Fruit fly (Drosophila melanogaster): Measurements from ENCODE around the gene Argl.

Argl gene

dm6 chr2L:8947989-8948388 lies 6.1 kb upstream of the Argl start:
- peak; percentile 8 for TF ChIP-seq kay (GFP tag; ENCODE audit: borderline replicate concordance)
- no peak for TF ChIP-seq Hr96 (GFP tag; optimal IDR thresholded peaks at IDR 0.05)
- no peak for TF ChIP-seq cnc (optimal IDR thresholded peaks at IDR 0.05)

dm6 chr2L:8946718-8947316 lies 4.9 kb upstream of the Argl start, which contains the start of gene CG46397:
CG46397 (plus strand) TSS chr2L:8947266.
- no peak for TF ChIP-seq CG14711 (tag; optimal IDR thresholded peaks at IDR 0.05)
- no peak for TF ChIP-seq bab1 (GFP tag; optimal IDR thresholded peaks at IDR 0.05)
- no peak for TF ChIP-seq CG5204 (GFP tag; optimal IDR thresholded peaks at IDR 0.05)
- no peak for TF ChIP-seq toe (GFP tag; optimal IDR thresholded peaks at IDR 0.05)
- no peak for TF ChIP-seq cnc (optimal IDR thresholded peaks at IDR 0.05)
- TF ChIP-seq Hr96 (GFP tag; optimal IDR thresholded peaks at IDR 0.05): no peak
- TF ChIP-seq CG7101 (tag; optimal IDR thresholded peaks at IDR 0.05): no peak
- TF ChIP-seq tj (GFP tag; optimal IDR thresholded peaks at IDR 0.05): no peak
- no peak for TF ChIP-seq CG11617 (GFP tag; optimal IDR thresholded peaks at IDR 0.05)
- TF ChIP-seq Crg-1 (GFP tag; optimal IDR thresholded peaks at IDR 0.05): no peak
- TF ChIP-seq CG1620 (GFP tag; optimal IDR thresholded peaks at IDR 0.05): no peak
- no peak for TF ChIP-seq CG33017 (tag; optimal IDR thresholded peaks at IDR 0.05)
- TF ChIP-seq CG7045 (GFP tag; optimal IDR thresholded peaks at IDR 0.05): no peak
- TF ChIP-seq ovo (GFP tag; optimal IDR thresholded peaks at IDR 0.05): no peak
- TF ChIP-seq cic (GFP tag; optimal IDR thresholded peaks at IDR 0.05): no peak

- no peak for TF ChIP-seq pad (GFP tag; optimal IDR thresholded peaks at IDR 0.05)
- no peak for TF ChIP-seq CG5204 (GFP tag; optimal IDR thresholded peaks at IDR 0.05)
- TF ChIP-seq CG11617 (GFP tag; optimal IDR thresholded peaks at IDR 0.05): no peak
- TF ChIP-seq tj (GFP tag; optimal IDR thresholded peaks at IDR 0.05): no peak
- TF ChIP-seq cic (GFP tag; optimal IDR thresholded peaks at IDR 0.05): peak; percentile 69
- peak; percentile 73 for TF ChIP-seq bab1 (GFP tag; optimal IDR thresholded peaks at IDR 0.05)
- TF ChIP-seq Mnt (GFP tag; optimal IDR thresholded peaks at IDR 0.05): peak; percentile 80
- TF ChIP-seq CG7045 (GFP tag; optimal IDR thresholded peaks at IDR 0.05): no peak
- no peak for TF ChIP-seq Crg-1 (GFP tag; optimal IDR thresholded peaks at IDR 0.05)
- peak; percentile 11 for TF ChIP-seq toe (GFP tag; optimal IDR thresholded peaks at IDR 0.05)
- no peak for TF ChIP-seq CG14711 (tag; optimal IDR thresholded peaks at IDR 0.05)
- no peak for TF ChIP-seq CG1620 (GFP tag; optimal IDR thresholded peaks at IDR 0.05)
- TF ChIP-seq Hr96 (GFP tag; optimal IDR thresholded peaks at IDR 0.05): no peak
- TF ChIP-seq CG33017 (tag; optimal IDR thresholded peaks at IDR 0.05): peak; percentile 9
- TF ChIP-seq cnc (optimal IDR thresholded peaks at IDR 0.05): no peak
- TF ChIP-seq ovo (GFP tag; optimal IDR thresholded peaks at IDR 0.05): no peak
- TF ChIP-seq kay (GFP tag; ENCODE audit: borderline replicate concordance): peak; percentile 64
- no peak for TF ChIP-seq Clk (GFP tag; optimal IDR thresholded peaks at IDR 0.05)
- TF ChIP-seq CG7101 (tag; optimal IDR thresholded peaks at IDR 0.05): no peak
- TF ChIP-seq CG12768 (GFP tag; optimal IDR thresholded peaks at IDR 0.05): no peak
Observed at dm6 chr2L:8943110-8943509, 1.2 kb upstream of the Argl start, which contains the start of gene CG9515. CG9515 (minus strand) TSS chr2L:8943257.

- no peak for TF ChIP-seq CG33017 (tag; optimal IDR thresholded peaks at IDR 0.05)
- no peak for TF ChIP-seq CG7045 (GFP tag; optimal IDR thresholded peaks at IDR 0.05)
- no peak for TF ChIP-seq cnc (optimal IDR thresholded peaks at IDR 0.05)
- TF ChIP-seq bab1 (GFP tag; optimal IDR thresholded peaks at IDR 0.05): no peak
- TF ChIP-seq pad (GFP tag; optimal IDR thresholded peaks at IDR 0.05): no peak
- TF ChIP-seq CG1620 (GFP tag; optimal IDR thresholded peaks at IDR 0.05): no peak
- TF ChIP-seq kay (GFP tag; ENCODE audit: borderline replicate concordance): no peak
- TF ChIP-seq CG14711 (tag; optimal IDR thresholded peaks at IDR 0.05): no peak
- TF ChIP-seq ovo (GFP tag; optimal IDR thresholded peaks at IDR 0.05): no peak
- no peak for TF ChIP-seq Crg-1 (GFP tag; optimal IDR thresholded peaks at IDR 0.05)
- no peak for TF ChIP-seq CG5204 (GFP tag; optimal IDR thresholded peaks at IDR 0.05)
- TF ChIP-seq Clk (GFP tag; optimal IDR thresholded peaks at IDR 0.05): no peak
- no peak for TF ChIP-seq cic (GFP tag; optimal IDR thresholded peaks at IDR 0.05)
Observed at dm6 chr2L:8940680-8941079, 1.2 kb downstream of the Argl start.

- TF ChIP-seq Clk (GFP tag; optimal IDR thresholded peaks at IDR 0.05) (no peak), kay (GFP tag; ENCODE audit: borderline replicate concordance) (peak; percentile 95), cic (GFP tag; optimal IDR thresholded peaks at IDR 0.05) (no peak), toe (GFP tag; optimal IDR thresholded peaks at IDR 0.05) (peak; percentile 41), CG12768 (GFP tag; optimal IDR thresholded peaks at IDR 0.05) (peak; percentile 57), CG14711 (tag; optimal IDR thresholded peaks at IDR 0.05) (peak; percentile 50), ovo (GFP tag; optimal IDR thresholded peaks at IDR 0.05) (peak; percentile 54), Mnt (GFP tag; optimal IDR thresholded peaks at IDR 0.05) (peak; percentile 32), bab1 (GFP tag; optimal IDR thresholded peaks at IDR 0.05) (no peak), pad (GFP tag; optimal IDR thresholded peaks at IDR 0.05) (peak; percentile 12), CG7045 (GFP tag; optimal IDR thresholded peaks at IDR 0.05) (peak; percentile 57), Hr96 (GFP tag; optimal IDR thresholded peaks at IDR 0.05) (no peak), tj (GFP tag; optimal IDR thresholded peaks at IDR 0.05) (no peak), CG33017 (tag; optimal IDR thresholded peaks at IDR 0.05) (peak; percentile 68), CG7101 (tag; optimal IDR thresholded peaks at IDR 0.05) (peak; percentile 84), CG1620 (GFP tag; optimal IDR thresholded peaks at IDR 0.05) (no peak), CG11617 (GFP tag; optimal IDR thresholded peaks at IDR 0.05) (peak; percentile 33), cnc (optimal IDR thresholded peaks at IDR 0.05) (no peak), CG5204 (GFP tag; optimal IDR thresholded peaks at IDR 0.05) (no peak), Crg-1 (GFP tag; optimal IDR thresholded peaks at IDR 0.05) (peak; percentile 57)
Observed at dm6 chr2L:8937837-8938413, 4.0 kb downstream of the Argl start.

dm6 chr2L:8937003-8937402 lies 4.9 kb downstream of the Argl start, which contains the start of gene Tsp29Fb:
Tsp29Fb (plus strand) TSS chr2L:8937390.
- TF ChIP-seq CG14711 (tag; optimal IDR thresholded peaks at IDR 0.05): peak; percentile 69
- TF ChIP-seq Clk (GFP tag; optimal IDR thresholded peaks at IDR 0.05): peak; percentile 73
- peak; percentile 88 for TF ChIP-seq CG11617 (GFP tag; optimal IDR thresholded peaks at IDR 0.05)
- TF ChIP-seq CG33017 (tag; optimal IDR thresholded peaks at IDR 0.05): peak; percentile 89
- peak; percentile 24 for TF ChIP-seq Mnt (GFP tag; optimal IDR thresholded peaks at IDR 0.05)
- TF ChIP-seq CG7045 (GFP tag; optimal IDR thresholded peaks at IDR 0.05): peak; percentile 87
- TF ChIP-seq CG12768 (GFP tag; optimal IDR thresholded peaks at IDR 0.05): peak; percentile 90
- peak; percentile 19 for TF ChIP-seq ovo (GFP tag; optimal IDR thresholded peaks at IDR 0.05)
- TF ChIP-seq tj (GFP tag; optimal IDR thresholded peaks at IDR 0.05): peak; percentile 40
- TF ChIP-seq cic (GFP tag; optimal IDR thresholded peaks at IDR 0.05): no peak
- TF ChIP-seq bab1 (GFP tag; optimal IDR thresholded peaks at IDR 0.05): no peak
- peak; percentile 82 for TF ChIP-seq toe (GFP tag; optimal IDR thresholded peaks at IDR 0.05)
- peak; percentile 35 for TF ChIP-seq CG1620 (GFP tag; optimal IDR thresholded peaks at IDR 0.05)
- peak; percentile 81 for TF ChIP-seq Hr96 (GFP tag; optimal IDR thresholded peaks at IDR 0.05)
- no peak for TF ChIP-seq kay (GFP tag; ENCODE audit: borderline replicate concordance)
- TF ChIP-seq CG5204 (GFP tag; optimal IDR thresholded peaks at IDR 0.05): peak; percentile 90
- no peak for TF ChIP-seq Crg-1 (GFP tag; optimal IDR thresholded peaks at IDR 0.05)
- peak; percentile 57 for TF ChIP-seq pad (GFP tag; optimal IDR thresholded peaks at IDR 0.05)
- TF ChIP-seq cnc (optimal IDR thresholded peaks at IDR 0.05): no peak
- TF ChIP-seq CG7101 (tag; optimal IDR thresholded peaks at IDR 0.05): peak; percentile 86
